In the genomic region with DNA sequence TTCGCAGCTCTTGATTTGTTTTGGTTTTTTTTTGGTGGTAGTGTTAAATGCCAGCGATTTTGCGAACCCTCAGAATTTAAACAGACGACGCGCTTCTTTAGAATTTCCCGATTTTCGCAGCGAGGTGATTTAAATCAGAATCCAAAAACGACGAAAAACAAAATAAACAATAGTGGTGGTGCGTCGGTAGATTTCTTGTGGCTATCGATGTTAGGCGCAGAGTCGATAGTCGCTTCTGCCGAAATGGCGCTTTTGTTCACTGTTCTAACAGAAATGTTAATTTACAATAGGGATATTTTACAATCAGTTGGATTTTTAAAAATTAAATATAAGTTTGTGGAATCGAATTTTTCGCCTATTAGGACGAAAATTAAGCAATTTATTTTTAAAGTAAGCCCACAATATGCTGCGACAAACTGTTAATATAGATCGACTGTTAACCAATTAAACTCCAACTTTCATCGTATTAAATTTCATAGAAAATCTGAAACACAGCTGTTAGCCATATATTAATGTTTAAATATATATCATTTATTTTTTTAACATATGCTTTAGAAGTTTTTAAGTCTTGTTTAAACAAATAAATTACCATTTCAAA, we compare ENCODE assay signal across 1 fruit fly cellular context.
A peak's percentile ranks its signal among the peaks of the same experiment; 100 is the strongest.
TF ChIP-seq lines count a peak whose summit lies in the region.

A gene (minus strand): TSS at position 176 of the 598 bp plus-strand sequence.

TF ChIP-seq in whole organism, embryonic, 481 proteins besides CTCF, POLR2A, EP300 and RAD21 (continued from another document and continues in another):
- TF ChIP-seq CG7745 (tag; optimal IDR thresholded peaks at IDR 0.05; lab: Kevin White, UChicago) = no peak
- no peak for TF ChIP-seq kni (GFP tag; optimal IDR thresholded peaks at IDR 0.05; lab: Kevin White, UChicago)
- TF ChIP-seq bab2 (GFP tag; optimal IDR thresholded peaks at IDR 0.05; lab: Kevin White, UChicago) = no peak
- no peak for TF ChIP-seq Atf6 (GFP tag; IDR thresholded peaks at IDR 0.05; lab: Robert Waterston, UW)
- no peak for TF ChIP-seq CG7357 (GFP tag; IDR thresholded peaks at IDR 0.05; lab: Robert Waterston, UW)
- TF ChIP-seq Stat92E (GFP tag; optimal IDR thresholded peaks at IDR 0.05; lab: Kevin White, UChicago) = no peak
- TF ChIP-seq CG4360 (GFP tag; IDR thresholded peaks at IDR 0.05; lab: Robert Waterston, UW) = no peak
- TF ChIP-seq CG2199 (GFP tag; IDR thresholded peaks at IDR 0.05; lab: Robert Waterston, UW) = no peak
- no peak for TF ChIP-seq ara (GFP tag; IDR thresholded peaks at IDR 0.05; lab: Robert Waterston, UW)
- TF ChIP-seq fd3F (GFP tag; optimal IDR thresholded peaks at IDR 0.05; lab: Kevin White, UChicago) = no peak
- TF ChIP-seq lbe (GFP tag; optimal IDR thresholded peaks at IDR 0.05; lab: Kevin White, UChicago) = no peak
- TF ChIP-seq Myb (GFP tag; optimal IDR thresholded peaks at IDR 0.05; lab: Kevin White, UChicago) = peak; percentile 82
- no peak for TF ChIP-seq ro (GFP tag; IDR thresholded peaks at IDR 0.05; lab: Robert Waterston, UW)
- TF ChIP-seq CG17186 (GFP tag; optimal IDR thresholded peaks at IDR 0.05; lab: Kevin White, UChicago) = peak; percentile 60
- no peak for TF ChIP-seq aop (GFP tag; IDR thresholded peaks at IDR 0.05; lab: Robert Waterston, UW)
- no peak for TF ChIP-seq lola (GFP tag; optimal IDR thresholded peaks at IDR 0.05; lab: Kevin White, UChicago)
- no peak for TF ChIP-seq CG6254 (GFP tag; optimal IDR thresholded peaks at IDR 0.05; lab: Kevin White, UChicago)
- TF ChIP-seq CG15011 (GFP tag; optimal IDR thresholded peaks at IDR 0.05; lab: Kevin White, UChicago) = no peak
- TF ChIP-seq CG4328 (GFP tag; optimal IDR thresholded peaks at IDR 0.05; lab: Kevin White, UChicago) = no peak
- peak; percentile 0 for TF ChIP-seq CG13894 (tag; optimal IDR thresholded peaks at IDR 0.05; lab: Kevin White, UChicago)
- no peak for TF ChIP-seq Ssrp (tag; optimal IDR thresholded peaks at IDR 0.05; lab: Kevin White, UChicago)
- TF ChIP-seq sens-2 (GFP tag; IDR thresholded peaks at IDR 0.05; lab: Robert Waterston, UW) = no peak
- peak; percentile 83 for TF ChIP-seq bbx (GFP tag; IDR thresholded peaks at IDR 0.05; lab: Robert Waterston, UW; ENCODE audit: partially characterized antibody)
- TF ChIP-seq ems (GFP tag; optimal IDR thresholded peaks at IDR 0.05; lab: Kevin White, UChicago) = no peak
- no peak for TF ChIP-seq CG1832 (GFP tag; optimal IDR thresholded peaks at IDR 0.05; lab: Kevin White, UChicago)
- TF ChIP-seq tna (GFP tag; IDR thresholded peaks at IDR 0.05; lab: Robert Waterston, UW; ENCODE audit: partially characterized antibody) = peak; percentile 61
- TF ChIP-seq CG7963 (GFP tag; IDR thresholded peaks at IDR 0.05; lab: Robert Waterston, UW; ENCODE audit: partially characterized antibody) = no peak
- TF ChIP-seq CG13296 (GFP tag; optimal IDR thresholded peaks at IDR 0.05; lab: Kevin White, UChicago) = peak; percentile 15
- no peak for TF ChIP-seq Sin3A (optimal IDR thresholded peaks at IDR 0.05; lab: Kevin White, UChicago)
- TF ChIP-seq otp (GFP tag; IDR thresholded peaks at IDR 0.05; lab: Robert Waterston, UW) = no peak; the same call in 2 of the 3 replicates
- no peak for TF ChIP-seq CG12744 (GFP tag; optimal IDR thresholded peaks at IDR 0.05; lab: Kevin White, UChicago)
- no peak for TF ChIP-seq az2 (GFP tag; optimal IDR thresholded peaks at IDR 0.05; lab: Kevin White, UChicago)
- TF ChIP-seq btn (GFP tag; optimal IDR thresholded peaks at IDR 0.05; lab: Kevin White, UChicago) = no peak
- no peak for TF ChIP-seq Ets97D (GFP tag; optimal IDR thresholded peaks at IDR 0.05; lab: Kevin White, UChicago)
- TF ChIP-seq run (tag; optimal IDR thresholded peaks at IDR 0.05; lab: Kevin White, UChicago) = no peak
- TF ChIP-seq CG5180 (GFP tag; optimal IDR thresholded peaks at IDR 0.05; lab: Kevin White, UChicago) = no peak
- no peak for TF ChIP-seq CG33213 (GFP tag; optimal IDR thresholded peaks at IDR 0.05; lab: Kevin White, UChicago)
- no peak for TF ChIP-seq HmgZ (tag; optimal IDR thresholded peaks at IDR 0.05; lab: Kevin White, UChicago)
- TF ChIP-seq Med (GFP tag; lab: Kevin White, UChicago) = peak; percentile 74
- no peak for TF ChIP-seq Atf3 (GFP tag; optimal IDR thresholded peaks at IDR 0.05; lab: Kevin White, UChicago)
- TF ChIP-seq Rx (GFP tag; IDR thresholded peaks at IDR 0.05; lab: Robert Waterston, UW) = no peak
- no peak for TF ChIP-seq trh (GFP tag; optimal IDR thresholded peaks at IDR 0.05; lab: Kevin White, UChicago)
- TF ChIP-seq eyg (GFP tag; optimal IDR thresholded peaks at IDR 0.05; lab: Kevin White, UChicago) = no peak
- no peak for TF ChIP-seq Asciz (GFP tag; optimal IDR thresholded peaks at IDR 0.05; lab: Kevin White, UChicago)
- TF ChIP-seq CG17328 (GFP tag; IDR thresholded peaks at IDR 0.05; lab: Robert Waterston, UW) = no peak
- no peak for TF ChIP-seq klu (GFP tag; IDR thresholded peaks at IDR 0.05; lab: Robert Waterston, UW)
- no peak for TF ChIP-seq CG4730 (GFP tag; IDR thresholded peaks at IDR 0.05; lab: Robert Waterston, UW)
- peak; percentile 94 for TF ChIP-seq Sry-δ (GFP tag; optimal IDR thresholded peaks at IDR 0.05; lab: Kevin White, UChicago)
- TF ChIP-seq hb (GFP tag; IDR thresholded peaks at IDR 0.05; lab: Robert Waterston, UW; ENCODE audit: partially characterized antibody) = peak; percentile 57; the same call in 1 of the 3 replicates
- no peak for TF ChIP-seq yki (optimal IDR thresholded peaks at IDR 0.05; lab: Kevin White, UChicago)
- no peak for TF ChIP-seq CG18764 (GFP tag; optimal IDR thresholded peaks at IDR 0.05; lab: Kevin White, UChicago)
- no peak for TF ChIP-seq slp2 (GFP tag; optimal IDR thresholded peaks at IDR 0.05; lab: Kevin White, UChicago)
- TF ChIP-seq CG13775 (GFP tag; optimal IDR thresholded peaks at IDR 0.05; lab: Kevin White, UChicago) = no peak
- TF ChIP-seq prd (optimal IDR thresholded peaks at IDR 0.05; lab: Kevin White, UChicago) = no peak
- TF ChIP-seq prd (GFP tag; IDR thresholded peaks at IDR 0.05; lab: Robert Waterston, UW) = no peak
- TF ChIP-seq CG8478 (optimal IDR thresholded peaks at IDR 0.05; lab: Kevin White, UChicago) = no peak
- peak; percentile 69; the same call in 2 of the 3 replicates for TF ChIP-seq vnd (GFP tag; IDR thresholded peaks at IDR 0.05; lab: Robert Waterston, UW; ENCODE audit: partially characterized antibody)
- TF ChIP-seq CG3163 (GFP tag; optimal IDR thresholded peaks at IDR 0.05; lab: Kevin White, UChicago) = no peak
- no peak; the same call in 2 of the 3 replicates for TF ChIP-seq zen2 (GFP tag; IDR thresholded peaks at IDR 0.05; lab: Robert Waterston, UW; ENCODE audit: partially characterized antibody)
- no peak for TF ChIP-seq usp (GFP tag; optimal IDR thresholded peaks at IDR 0.05; lab: Kevin White, UChicago)
- TF ChIP-seq Side (GFP tag; optimal IDR thresholded peaks at IDR 0.05; lab: Kevin White, UChicago) = no peak
- peak; percentile 16 for TF ChIP-seq sug (tag; optimal IDR thresholded peaks at IDR 0.05; lab: Kevin White, UChicago)
- TF ChIP-seq CG8944 (GFP tag; optimal IDR thresholded peaks at IDR 0.05; lab: Kevin White, UChicago) = no peak
- no peak for TF ChIP-seq CG12155 (GFP tag; optimal IDR thresholded peaks at IDR 0.05; lab: Kevin White, UChicago)
- no peak for TF ChIP-seq Usf (GFP tag; optimal IDR thresholded peaks at IDR 0.05; lab: Kevin White, UChicago)
- TF ChIP-seq fu2 (GFP tag; optimal IDR thresholded peaks at IDR 0.05; lab: Kevin White, UChicago) = no peak
- no peak for TF ChIP-seq CG32772 (GFP tag; IDR thresholded peaks at IDR 0.05; lab: Robert Waterston, UW)
- peak; percentile 31 for TF ChIP-seq MBD-R2 (GFP tag; IDR thresholded peaks at IDR 0.05; lab: Robert Waterston, UW)
- no peak for TF ChIP-seq onecut (GFP tag; IDR thresholded peaks at IDR 0.05; lab: Robert Waterston, UW)
- no peak for TF ChIP-seq CG2712 (tag; optimal IDR thresholded peaks at IDR 0.05; lab: Kevin White, UChicago)
- TF ChIP-seq ssp (GFP tag; IDR thresholded peaks at IDR 0.05; lab: Robert Waterston, UW) = no peak
- TF ChIP-seq D19A (tag; optimal IDR thresholded peaks at IDR 0.05; lab: Kevin White, UChicago) = no peak
- no peak for TF ChIP-seq fd96Cb (tag; optimal IDR thresholded peaks at IDR 0.05; lab: Kevin White, UChicago)
- no peak for TF ChIP-seq Abd-B (GFP tag; optimal IDR thresholded peaks at IDR 0.05; lab: Kevin White, UChicago)
- TF ChIP-seq Camta (GFP tag; optimal IDR thresholded peaks at IDR 0.05; lab: Kevin White, UChicago) = no peak
- TF ChIP-seq Adf1 (GFP tag; IDR thresholded peaks at IDR 0.05; lab: Robert Waterston, UW) = peak; percentile 4; the same call in 1 of the 2 replicates
- TF ChIP-seq CG10462 (GFP tag; optimal IDR thresholded peaks at IDR 0.05; lab: Kevin White, UChicago) = no peak
- TF ChIP-seq CG8089 (GFP tag; optimal IDR thresholded peaks at IDR 0.05; lab: Kevin White, UChicago) = no peak
- peak; percentile 78 for TF ChIP-seq Scr (GFP tag; IDR thresholded peaks at IDR 0.05; lab: Robert Waterston, UW; ENCODE audit: partially characterized antibody)
- TF ChIP-seq Hr39 (optimal IDR thresholded peaks at IDR 0.05; lab: Kevin White, UChicago) = no peak
- no peak for TF ChIP-seq ttk (GFP tag; IDR thresholded peaks at IDR 0.05; lab: Robert Waterston, UW)
- TF ChIP-seq CG2889 (GFP tag; IDR thresholded peaks at IDR 0.05; lab: Robert Waterston, UW) = no peak
- no peak for TF ChIP-seq CG12071 (GFP tag; optimal IDR thresholded peaks at IDR 0.05; lab: Kevin White, UChicago)
- no peak for TF ChIP-seq Kr (GFP tag; optimal IDR thresholded peaks at IDR 0.05; lab: Kevin White, UChicago)
- TF ChIP-seq HHEX (GFP tag; optimal IDR thresholded peaks at IDR 0.05; lab: Kevin White, UChicago) = no peak
- no peak for TF ChIP-seq lmd (GFP tag; IDR thresholded peaks at IDR 0.05; lab: Robert Waterston, UW)
- TF ChIP-seq tgo (GFP tag; IDR thresholded peaks at IDR 0.05; lab: Robert Waterston, UW) = no peak
- no peak for TF ChIP-seq CG15696 (tag; optimal IDR thresholded peaks at IDR 0.05; lab: Kevin White, UChicago)
- no peak for TF ChIP-seq CG12104 (GFP tag; optimal IDR thresholded peaks at IDR 0.05; lab: Kevin White, UChicago)
- no peak for TF ChIP-seq gsb-n (tag; optimal IDR thresholded peaks at IDR 0.05; lab: Kevin White, UChicago)
- TF ChIP-seq h (optimal IDR thresholded peaks at IDR 0.05; lab: Kevin White, UChicago) = no peak
- no peak for TF ChIP-seq CG10565 (GFP tag; optimal IDR thresholded peaks at IDR 0.05; lab: Kevin White, UChicago)
- no peak for TF ChIP-seq lab (GFP tag; optimal IDR thresholded peaks at IDR 0.05; lab: Kevin White, UChicago)
- no peak for TF ChIP-seq tx (GFP tag; optimal IDR thresholded peaks at IDR 0.05; lab: Kevin White, UChicago)
- peak; percentile 35 for TF ChIP-seq B-H2 (GFP tag; optimal IDR thresholded peaks at IDR 0.05; lab: Kevin White, UChicago)
- no peak for TF ChIP-seq Bteb2 (GFP tag; optimal IDR thresholded peaks at IDR 0.05; lab: Kevin White, UChicago)
- no peak for TF ChIP-seq C15 (GFP tag; IDR thresholded peaks at IDR 0.05; lab: Robert Waterston, UW)
- TF ChIP-seq Dip2 (GFP tag; IDR thresholded peaks at IDR 0.05; lab: Robert Waterston, UW) = no peak
- no peak for TF ChIP-seq Hmx (GFP tag; optimal IDR thresholded peaks at IDR 0.05; lab: Kevin White, UChicago)
- TF ChIP-seq nerfin-2 (GFP tag; IDR thresholded peaks at IDR 0.05; lab: Robert Waterston, UW; ENCODE audit: partially characterized antibody) = no peak
- peak; percentile 20 for TF ChIP-seq Lhr (GFP tag; optimal IDR thresholded peaks at IDR 0.05; lab: Kevin White, UChicago)
- no peak for TF ChIP-seq CG15601 (tag; optimal IDR thresholded peaks at IDR 0.05; lab: Kevin White, UChicago)
- no peak for TF ChIP-seq CG13624 (GFP tag; optimal IDR thresholded peaks at IDR 0.05; lab: Kevin White, UChicago)
- TF ChIP-seq CG31365 (tag; optimal IDR thresholded peaks at IDR 0.05; lab: Kevin White, UChicago) = no peak
- peak; percentile 3 for TF ChIP-seq CG15514 (GFP tag; optimal IDR thresholded peaks at IDR 0.05; lab: Kevin White, UChicago)
- TF ChIP-seq CG4617 (GFP tag; optimal IDR thresholded peaks at IDR 0.05; lab: Kevin White, UChicago; ENCODE audit: borderline replicate concordance) = no peak
- TF ChIP-seq CG6689 (GFP tag; IDR thresholded peaks at IDR 0.05; lab: Robert Waterston, UW) = no peak
- TF ChIP-seq CG7839 (tag; optimal IDR thresholded peaks at IDR 0.05; lab: Kevin White, UChicago) = no peak
- no peak for TF ChIP-seq CG18599 (GFP tag; optimal IDR thresholded peaks at IDR 0.05; lab: Kevin White, UChicago)
- no peak for TF ChIP-seq salm (tag; optimal IDR thresholded peaks at IDR 0.05; lab: Kevin White, UChicago)
- TF ChIP-seq Chrac-16 (GFP tag; optimal IDR thresholded peaks at IDR 0.05; lab: Kevin White, UChicago) = no peak
- TF ChIP-seq CG17802 (tag; optimal IDR thresholded peaks at IDR 0.05; lab: Kevin White, UChicago) = no peak
- no peak for TF ChIP-seq NFAT (GFP tag; IDR thresholded peaks at IDR 0.05; lab: Robert Waterston, UW)
- TF ChIP-seq Oaz (GFP tag; IDR thresholded peaks at IDR 0.05; lab: Robert Waterston, UW) = no peak
- TF ChIP-seq CG11093 (GFP tag; IDR thresholded peaks at IDR 0.05; lab: Robert Waterston, UW) = no peak
- no peak for TF ChIP-seq tup (GFP tag; optimal IDR thresholded peaks at IDR 0.05; lab: Kevin White, UChicago)
- TF ChIP-seq CG8924 (tag; optimal IDR thresholded peaks at IDR 0.05; lab: Kevin White, UChicago) = peak; percentile 1
- no peak for TF ChIP-seq CG11085 (GFP tag; IDR thresholded peaks at IDR 0.05; lab: Robert Waterston, UW)
- TF ChIP-seq dmrt99B (tag; optimal IDR thresholded peaks at IDR 0.05; lab: Kevin White, UChicago) = no peak
- no peak for TF ChIP-seq B-H1 (GFP tag; IDR thresholded peaks at IDR 0.05; lab: Robert Waterston, UW)
- no peak for TF ChIP-seq CG13424 (tag; optimal IDR thresholded peaks at IDR 0.05; lab: Kevin White, UChicago)
- TF ChIP-seq Hr51 (GFP tag; optimal IDR thresholded peaks at IDR 0.05; lab: Kevin White, UChicago) = no peak
- no peak for TF ChIP-seq Optix (GFP tag; IDR thresholded peaks at IDR 0.05; lab: Robert Waterston, UW)
- no peak for TF ChIP-seq crp (GFP tag; optimal IDR thresholded peaks at IDR 0.05; lab: Kevin White, UChicago)
- no peak for TF ChIP-seq CG10431 (GFP tag; optimal IDR thresholded peaks at IDR 0.05; lab: Kevin White, UChicago)
- no peak for TF ChIP-seq abd-A (tag; optimal IDR thresholded peaks at IDR 0.05; lab: Kevin White, UChicago)
- no peak for TF ChIP-seq gsb (GFP tag; IDR thresholded peaks at IDR 0.05; lab: Robert Waterston, UW)
- no peak for TF ChIP-seq chn (GFP tag; optimal IDR thresholded peaks at IDR 0.05; lab: Kevin White, UChicago)
- peak in 1 of 2 experiments; percentile 0 for TF ChIP-seq dpn (GFP tag; optimal IDR thresholded peaks at IDR 0.05; lab: Kevin White, UChicago)
- no peak for TF ChIP-seq CG33557 (GFP tag; optimal IDR thresholded peaks at IDR 0.05; lab: Kevin White, UChicago)
- TF ChIP-seq fd64A (GFP tag; optimal IDR thresholded peaks at IDR 0.05; lab: Kevin White, UChicago) = no peak
